Fruit fly (Drosophila melanogaster): ENCODE results near the gene CG9368.

The CG9368 gene

dm6 chr3L:19601413-19601812, at the start of gene CG9368:
Gene CG9368, plus strand, starts transcription at chr3L:19601633.
- TF ChIP-seq Dll (optimal IDR thresholded peaks at IDR 0.05) (no peak), pan (optimal IDR thresholded peaks at IDR 0.05) (no peak), psq (optimal IDR thresholded peaks at IDR 0.05) (no peak), EcR (GFP tag; optimal IDR thresholded peaks at IDR 0.05) (no peak), CG8478 (optimal IDR thresholded peaks at IDR 0.05) (no peak), usp (GFP tag; optimal IDR thresholded peaks at IDR 0.05) (no peak)

dm6 chr3L:19552136-19552773, 49.2 kb upstream of the CG9368 start, which contains the start of the genes Ltn1 and CG9300:
Gene Ltn1, minus strand, starts transcription at chr3L:19552290.
Gene CG9300, plus strand, starts transcription at chr3L:19552420.
- no peak for TF ChIP-seq Dll (optimal IDR thresholded peaks at IDR 0.05)
- TF ChIP-seq usp (GFP tag; optimal IDR thresholded peaks at IDR 0.05): no peak
- TF ChIP-seq EcR (GFP tag; optimal IDR thresholded peaks at IDR 0.05): no peak
- TF ChIP-seq CG8478 (optimal IDR thresholded peaks at IDR 0.05): no peak
- TF ChIP-seq pan (optimal IDR thresholded peaks at IDR 0.05): no peak
- TF ChIP-seq psq (optimal IDR thresholded peaks at IDR 0.05): no peak

DNA sequence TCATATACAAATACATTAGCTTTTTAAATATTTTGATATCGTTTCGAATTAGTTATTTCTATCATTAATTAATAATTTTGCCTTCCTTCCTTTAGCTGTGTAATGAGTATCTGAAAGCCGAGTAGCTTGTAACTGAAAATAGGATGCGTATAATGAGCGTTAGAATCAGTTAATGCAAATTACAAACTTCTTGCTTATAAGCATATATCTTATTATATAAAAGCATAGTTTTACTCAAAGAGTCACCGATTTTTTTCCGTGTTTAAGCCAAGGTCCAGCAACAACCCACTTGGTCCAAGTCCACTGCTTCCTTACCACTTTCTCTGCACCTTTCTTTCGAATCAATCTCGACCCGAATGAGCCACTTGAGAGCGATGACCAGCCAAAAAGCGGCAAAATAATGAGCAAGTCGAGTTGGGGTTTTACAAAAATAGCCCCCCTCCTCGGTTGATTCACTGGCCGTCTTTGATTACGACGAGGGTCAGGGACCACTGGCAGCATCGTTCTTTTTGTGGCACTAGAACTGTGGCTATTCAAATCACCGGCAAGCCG, 45.5 kb upstream of the CG9368 start:
- TF ChIP-seq EcR (GFP tag; optimal IDR thresholded peaks at IDR 0.05): peak; percentile 16 to 50
- no peak for TF ChIP-seq pan (optimal IDR thresholded peaks at IDR 0.05)

dm6 chr3L:19556738-19557137, 44.7 kb upstream of the CG9368 start:
- no peak for TF ChIP-seq CG8478 (optimal IDR thresholded peaks at IDR 0.05)
- TF ChIP-seq Dll (optimal IDR thresholded peaks at IDR 0.05): peak; percentile 45
- no peak for TF ChIP-seq pan (optimal IDR thresholded peaks at IDR 0.05)
- TF ChIP-seq EcR (GFP tag; optimal IDR thresholded peaks at IDR 0.05): no peak
- TF ChIP-seq psq (optimal IDR thresholded peaks at IDR 0.05): no peak

DNA sequence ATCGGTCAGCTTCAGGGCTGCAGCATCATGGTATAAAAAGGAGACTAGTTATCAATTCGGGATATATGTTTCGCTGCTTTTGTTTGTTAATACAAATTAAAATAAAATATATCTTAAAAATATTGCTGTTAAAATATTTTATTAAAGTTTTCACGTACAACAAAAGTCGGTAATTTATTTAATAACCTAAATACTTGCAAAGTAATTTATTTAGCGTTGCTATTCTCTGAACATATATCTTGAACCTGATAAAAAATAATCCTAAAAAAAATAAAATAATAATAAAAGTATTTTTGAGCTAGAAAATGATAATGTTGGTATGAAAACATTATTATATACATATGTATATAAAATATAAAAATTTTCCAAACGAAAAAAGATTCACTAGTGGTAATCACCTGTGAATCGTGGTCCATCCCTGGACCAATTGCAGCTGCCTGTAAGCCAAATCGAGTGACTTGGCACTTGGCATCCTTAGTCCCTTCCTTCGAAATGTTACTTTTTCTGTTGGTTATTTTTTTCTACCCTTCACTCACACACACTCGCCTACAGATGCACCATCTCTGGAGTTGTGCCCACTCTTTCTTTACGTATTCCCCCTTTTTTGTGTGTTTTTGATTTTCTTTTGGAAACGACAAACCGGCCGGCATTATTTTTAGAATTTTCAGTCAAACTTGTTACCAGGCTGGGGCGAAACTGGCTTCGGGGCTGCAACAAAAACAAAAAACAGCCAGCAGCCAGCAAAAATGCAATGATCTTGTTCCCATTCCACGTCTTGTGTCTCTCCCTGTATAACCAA, 44.0 kb upstream of the CG9368 start:
- TF ChIP-seq psq (optimal IDR thresholded peaks at IDR 0.05) (no peak), EcR (GFP tag; optimal IDR thresholded peaks at IDR 0.05) (peak in 1 of 2 experiments; percentile 8)

- TF ChIP-seq psq (optimal IDR thresholded peaks at IDR 0.05) (no peak), EcR (GFP tag; optimal IDR thresholded peaks at IDR 0.05) (no peak)
Measured at dm6 chr3L:19557996-19558375, 43.4 kb upstream of the CG9368 start.

DNA sequence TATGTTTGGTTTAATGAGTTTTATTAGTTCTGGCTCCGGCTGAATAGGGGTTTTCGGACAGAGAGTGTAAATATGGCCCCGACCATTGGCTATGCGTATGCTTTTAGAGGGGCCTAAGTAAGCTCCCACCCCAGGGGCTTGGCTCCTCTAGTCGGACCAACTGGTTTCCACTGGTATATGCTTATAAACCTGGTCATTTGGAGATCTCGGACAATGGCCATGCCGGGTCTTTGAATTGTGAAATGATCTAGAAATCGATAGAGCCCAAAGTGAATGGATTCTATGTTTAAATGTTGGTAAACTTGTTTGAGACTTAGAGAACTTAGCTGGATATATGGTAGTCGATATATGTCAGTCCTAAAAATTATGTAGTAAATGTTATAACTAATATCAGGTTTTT, 42.8 kb upstream of the CG9368 start:
- no peak for TF ChIP-seq EcR (GFP tag; optimal IDR thresholded peaks at IDR 0.05)
- TF ChIP-seq CG8478 (optimal IDR thresholded peaks at IDR 0.05): no peak
- no peak for TF ChIP-seq pan (optimal IDR thresholded peaks at IDR 0.05)
- no peak for TF ChIP-seq Dll (optimal IDR thresholded peaks at IDR 0.05)
- TF ChIP-seq usp (GFP tag; optimal IDR thresholded peaks at IDR 0.05): no peak
- TF ChIP-seq psq (optimal IDR thresholded peaks at IDR 0.05): no peak

dm6 chr3L:19559171-19559570, 42.3 kb upstream of the CG9368 start:
- TF ChIP-seq CG8478 (optimal IDR thresholded peaks at IDR 0.05) (no peak), psq (optimal IDR thresholded peaks at IDR 0.05) (no peak), pan (optimal IDR thresholded peaks at IDR 0.05) (no peak), Dll (optimal IDR thresholded peaks at IDR 0.05) (no peak), usp (GFP tag; optimal IDR thresholded peaks at IDR 0.05) (no peak), EcR (GFP tag; optimal IDR thresholded peaks at IDR 0.05) (no peak)

DNA sequence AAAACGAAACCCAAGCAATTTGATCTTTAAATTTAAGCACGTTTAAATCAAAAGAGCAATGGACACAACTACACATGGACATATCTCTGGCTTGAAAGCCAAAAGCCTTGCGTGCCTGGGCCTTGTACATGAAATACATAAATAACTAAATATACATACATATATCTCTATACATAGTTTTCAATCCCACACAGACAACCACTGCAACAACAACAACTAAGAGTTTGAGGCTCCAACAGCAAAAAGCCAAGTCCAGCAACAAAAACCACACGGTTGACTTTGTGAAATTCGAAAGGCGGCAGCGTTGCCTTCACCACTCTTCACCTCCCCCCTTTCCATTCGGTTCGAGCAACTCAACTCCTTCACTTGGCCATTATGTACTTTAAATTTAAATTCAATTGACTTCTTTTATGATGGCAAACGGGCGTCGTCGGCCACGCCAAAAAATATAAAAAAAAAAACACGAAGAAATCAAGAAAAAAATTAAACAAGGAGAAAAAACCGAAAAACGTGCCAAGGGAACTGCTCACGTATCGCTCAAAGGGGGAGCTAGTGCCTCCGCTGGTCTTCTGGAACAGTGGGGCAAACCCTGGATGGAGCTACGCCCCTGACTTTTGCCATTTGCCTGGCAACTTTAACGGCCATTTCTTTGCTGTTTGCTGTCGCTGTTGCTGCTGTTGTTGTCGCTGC, 41.3 kb upstream of the CG9368 start:
- TF ChIP-seq Dll (optimal IDR thresholded peaks at IDR 0.05) (no peak), psq (optimal IDR thresholded peaks at IDR 0.05) (no peak), EcR (GFP tag; optimal IDR thresholded peaks at IDR 0.05) (peak in 1 of 2 experiments; percentile 26), CG8478 (optimal IDR thresholded peaks at IDR 0.05) (no peak), pan (optimal IDR thresholded peaks at IDR 0.05) (no peak), usp (GFP tag; optimal IDR thresholded peaks at IDR 0.05) (no peak)

dm6 chr3L:19560695-19561246, 40.7 kb upstream of the CG9368 start:
- TF ChIP-seq usp (GFP tag; optimal IDR thresholded peaks at IDR 0.05): no peak
- TF ChIP-seq Dll (optimal IDR thresholded peaks at IDR 0.05): no peak
- no peak for TF ChIP-seq EcR (GFP tag; optimal IDR thresholded peaks at IDR 0.05)
- no peak for TF ChIP-seq psq (optimal IDR thresholded peaks at IDR 0.05)
- TF ChIP-seq CG8478 (optimal IDR thresholded peaks at IDR 0.05): no peak
- no peak for TF ChIP-seq pan (optimal IDR thresholded peaks at IDR 0.05)

- TF ChIP-seq usp (GFP tag; optimal IDR thresholded peaks at IDR 0.05): no peak
- TF ChIP-seq pan (optimal IDR thresholded peaks at IDR 0.05): no peak
- TF ChIP-seq Dll (optimal IDR thresholded peaks at IDR 0.05): no peak
- no peak for TF ChIP-seq CG8478 (optimal IDR thresholded peaks at IDR 0.05)
- no peak for TF ChIP-seq psq (optimal IDR thresholded peaks at IDR 0.05)
- TF ChIP-seq EcR (GFP tag; optimal IDR thresholded peaks at IDR 0.05): no peak
Measured at dm6 chr3L:19561745-19562144, 39.7 kb upstream of the CG9368 start.
